Worm (Caenorhabditis elegans) whole organism, L4/young adult: ENCODE data around the gene Y69H2.15.

Experiments
- W03F9.2 ChIP-seq: fragments of 150-350 bp; optimal IDR thresholded peaks from 2 replicates; lab custom pipeline; 2014; ENCODE audit warnings: missing biosample characterization, missing genetic modification characterization
- dao-5 ChIP-seq: sonication (generic microtip); optimal IDR thresholded peaks from 2 replicates; lab custom pipeline; 2016; ENCODE audit warnings: missing genotype, missing genetic modification characterization, moderate library complexity, missing compliant biosample characterization
- him-1 ChIP-seq: sonication (generic microtip); optimal IDR thresholded peaks from 2 replicates; lab custom pipeline; 2016; ENCODE audit warnings: missing genotype, missing genetic modification reagents, missing genetic modification characterization, missing compliant biosample characterization

ce11 chrV:18605510-18605909, 21.2 kb downstream of the Y69H2.15 start:
- no peak for TF ChIP-seq him-1
- TF ChIP-seq dao-5 (tag; lab: Kevin White, UChicago) = no peak
- TF ChIP-seq W03F9.2 (tag; lab: Kevin White, UChicago) = no peak
